Fruit fly (Drosophila melanogaster): Measurements from ENCODE around the gene Rpt2.

dm6 chr3R:23958091-23958838, 26.9 kb upstream of the Rpt2 start, which contains the start of the genes GluProRS and AP-1sigma:
- TF ChIP-seq toe (GFP tag; optimal IDR thresholded peaks at IDR 0.05) = peak; percentile 93
- TF ChIP-seq CG7101 (tag; optimal IDR thresholded peaks at IDR 0.05) = peak; percentile 88
- peak; percentile 79 for TF ChIP-seq Hr96 (GFP tag; optimal IDR thresholded peaks at IDR 0.05)
- TF ChIP-seq kay (GFP tag; ENCODE audit: borderline replicate concordance) = no peak
- peak; percentile 91 for TF ChIP-seq CG5204 (GFP tag; optimal IDR thresholded peaks at IDR 0.05)
- peak; percentile 84 for TF ChIP-seq Crg-1 (GFP tag; optimal IDR thresholded peaks at IDR 0.05)

Data from whole organism, adult.